Worm (Caenorhabditis elegans) whole organism, L2 larva: Measurements from ENCODE around the gene clc-20.

Source experiments
- C34F6.9 ChIP-seq: fragments of 150-350 bp; optimal IDR thresholded peaks from 2 replicates; lab custom pipeline; 2014; ENCODE audit warnings: missing biosample characterization, missing genetic modification characterization
- F13H6.1 ChIP-seq: sonication (generic microtip); optimal IDR thresholded peaks from 2 replicates; lab custom pipeline; 2016; ENCODE audit warnings: missing genetic modification characterization, missing compliant biosample characterization
- R02D3.7 ChIP-seq: fragments of 150-350 bp; optimal IDR thresholded peaks from 2 replicates; lab custom pipeline; 2014; ENCODE audit warnings: missing biosample characterization, missing genetic modification characterization
- ZK546.5 ChIP-seq: sonication (generic microtip); optimal IDR thresholded peaks from 2 replicates; lab custom pipeline; 2017; ENCODE audit warnings: missing biosample characterization, missing genetic modification characterization
- alr-1 ChIP-seq: fragments of 150-350 bp; optimal IDR thresholded peaks from 2 replicates; lab custom pipeline; 2014; ENCODE audit warnings: missing biosample characterization, missing genetic modification characterization
- aly-2 ChIP-seq: fragments of 150-350 bp; optimal IDR thresholded peaks from 2 replicates; lab custom pipeline; 2014; ENCODE audit warnings: missing biosample characterization, missing genetic modification characterization
- blmp-1 ChIP-seq: sonication (generic microtip); optimal IDR thresholded peaks from 2 replicates; lab custom pipeline; 2017; ENCODE audit warnings: missing genetic modification characterization, mild to moderate bottlenecking, missing compliant biosample characterization, antibody characterized with exemption, moderate library complexity; ENCODE audit not compliant: insufficient read depth
- ceh-16 ChIP-seq: fragments of 150-350 bp; optimal IDR thresholded peaks from 2 replicates; lab custom pipeline; 2014; ENCODE audit warnings: missing biosample characterization, missing genetic modification characterization
- ceh-82 ChIP-seq: fragments of 150-350 bp; optimal IDR thresholded peaks from 2 replicates; lab custom pipeline; 2014; ENCODE audit warnings: missing biosample characterization, missing genetic modification characterization
- crh-2 ChIP-seq: sonication (generic microtip); optimal IDR thresholded peaks from 2 replicates; lab custom pipeline; 2017; ENCODE audit warnings: missing biosample characterization, missing genetic modification characterization
- egl-27 ChIP-seq: sonication (generic microtip); optimal IDR thresholded peaks from 3 replicates; lab custom pipeline; 2017; ENCODE audit warnings: missing biosample characterization, missing genetic modification reagents, missing genetic modification characterization
- elt-1 ChIP-seq: fragments of 150-350 bp; optimal IDR thresholded peaks from 2 replicates; lab custom pipeline; 2014; ENCODE audit warnings: missing biosample characterization, missing genetic modification characterization
- elt-3 ChIP-seq: sonication (generic microtip); optimal IDR thresholded peaks from 2 replicates; lab custom pipeline; 2017; ENCODE audit warnings: missing biosample characterization, missing genetic modification characterization
- fos-1 ChIP-seq: fragments of 150-350 bp; optimal IDR thresholded peaks from 2 replicates; lab custom pipeline; 2014; ENCODE audit warnings: missing biosample characterization, missing genetic modification characterization
- gmeb-1 ChIP-seq: fragments of 150-350 bp; optimal IDR thresholded peaks from 2 replicates; lab custom pipeline; 2014; ENCODE audit warnings: missing biosample characterization, missing genetic modification characterization
- lin-11 ChIP-seq: fragments of 150-350 bp; sonication (generic microtip); optimal IDR thresholded peaks from 2 replicates; lab custom pipeline; 2014; ENCODE audit warnings: missing biosample characterization, missing genetic modification characterization, inconsistent platforms, mixed read lengths
- lin-13 ChIP-seq: fragments of 150-350 bp; optimal IDR thresholded peaks from 2 replicates; lab custom pipeline; 2014; ENCODE audit warnings: missing biosample characterization, missing genetic modification reagents, missing genetic modification characterization
- lin-39 ChIP-seq: fragments of 150-350 bp; optimal IDR thresholded peaks from 2 replicates; lab custom pipeline; 2014; ENCODE audit warnings: missing biosample characterization, missing genetic modification reagents, missing genetic modification characterization
- lsy-2 ChIP-seq, 2 experiments: fragments of 150-350 bp in 1 of 2; sonication (generic microtip) in 1 of 2; optimal IDR thresholded peaks; 2 replicates each; lab custom pipeline; 2014 to 2017; ENCODE audit warnings: missing biosample characterization in 2 of 2, missing genetic modification characterization in 2 of 2
- mab-5 ChIP-seq: fragments of 150-350 bp; optimal IDR thresholded peaks from 2 replicates; lab custom pipeline; 2014; ENCODE audit warnings: missing biosample characterization, missing genetic modification characterization
- mbf-1 ChIP-seq: sonication (generic microtip); optimal IDR thresholded peaks from 2 replicates; lab custom pipeline; 2017; ENCODE audit warnings: missing biosample characterization, missing genetic modification characterization
- mdl-1 ChIP-seq, 2 experiments: fragments of 150-350 bp in 1 of 2; sonication (generic microtip) in 1 of 2; optimal IDR thresholded peaks; 2 replicates each; lab custom pipeline; 2017; ENCODE audit warnings: missing biosample characterization in 2 of 2, missing genetic modification characterization in 2 of 2
- nhr-10 ChIP-seq: sonication (generic microtip); optimal IDR thresholded peaks from 2 replicates; lab custom pipeline; 2017; ENCODE audit warnings: missing biosample characterization, missing genetic modification characterization
- nhr-11 ChIP-seq: fragments of 150-350 bp; optimal IDR thresholded peaks from 2 replicates; lab custom pipeline; 2014; ENCODE audit warnings: missing biosample characterization, missing genetic modification characterization
- nhr-12 ChIP-seq: fragments of 150-350 bp; optimal IDR thresholded peaks from 2 replicates; lab custom pipeline; 2014; ENCODE audit warnings: missing biosample characterization, missing genetic modification characterization
- nhr-129 ChIP-seq: fragments of 150-350 bp; optimal IDR thresholded peaks from 2 replicates; lab custom pipeline; 2014; ENCODE audit warnings: missing biosample characterization, missing genetic modification characterization
- nhr-21 ChIP-seq: fragments of 150-350 bp; optimal IDR thresholded peaks from 2 replicates; lab custom pipeline; 2014; ENCODE audit warnings: missing biosample characterization, missing genetic modification characterization
- nhr-237 ChIP-seq: fragments of 150-350 bp; optimal IDR thresholded peaks from 2 replicates; lab custom pipeline; 2014; ENCODE audit warnings: missing biosample characterization, missing genetic modification characterization
- nhr-25 ChIP-seq: fragments of 150-350 bp; sonication (generic microtip); optimal IDR thresholded peaks from 3 replicates; lab custom pipeline; 2014; ENCODE audit warnings: missing biosample characterization, missing genetic modification characterization
- nhr-6 ChIP-seq: fragments of 150-350 bp; optimal IDR thresholded peaks from 2 replicates; lab custom pipeline; 2014; ENCODE audit warnings: missing biosample characterization, missing genetic modification characterization
- nhr-77 ChIP-seq: fragments of 150-350 bp; optimal IDR thresholded peaks from 2 replicates; lab custom pipeline; 2014; ENCODE audit warnings: missing biosample characterization, missing genetic modification characterization
- skn-1 ChIP-seq: sonication (generic microtip); optimal IDR thresholded peaks from 2 replicates; lab custom pipeline; 2017; ENCODE audit warnings: missing biosample characterization, missing genetic modification characterization
- sma-9 ChIP-seq, 2 experiments: fragments of 150-350 bp in 1 of 2; sonication (generic microtip) in 1 of 2; optimal IDR thresholded peaks; 2 replicates each; lab custom pipeline; 2014 to 2016; ENCODE audit warnings: missing genetic modification characterization in 2 of 2, mild to moderate bottlenecking in 1 of 2, missing biosample characterization in 1 of 2, missing compliant biosample characterization in 1 of 2, missing genetic modification reagents in 1 of 2, moderate library complexity in 1 of 2
- unc-39 ChIP-seq: fragments of 150-350 bp; optimal IDR thresholded peaks from 2 replicates; lab custom pipeline; 2014; ENCODE audit warnings: missing biosample characterization, missing genetic modification characterization
- unc-55 ChIP-seq: fragments of 150-350 bp; sonication (generic microtip); optimal IDR thresholded peaks from 3 replicates; lab custom pipeline; 2014; ENCODE audit warnings: missing biosample characterization, missing genetic modification reagents, missing genetic modification characterization
- unc-62 ChIP-seq: fragments of 150-350 bp; optimal IDR thresholded peaks from 2 replicates; lab custom pipeline; 2014; ENCODE audit warnings: missing biosample characterization, missing genetic modification reagents, missing genetic modification characterization
- zag-1 ChIP-seq: fragments of 150-350 bp; optimal IDR thresholded peaks from 2 replicates; lab custom pipeline; 2014; ENCODE audit warnings: missing biosample characterization, missing genetic modification characterization
- ztf-1 ChIP-seq: fragments of 200-800 bp; sonication (Bioruptor generic); conservative IDR thresholded peaks from 2 replicates; pipeline ENCODE4 v1.3.6; 2022; ENCODE audit warnings: missing genetic modification characterization, missing compliant biosample characterization
- ztf-11 ChIP-seq: sonication (generic microtip); optimal IDR thresholded peaks from 2 replicates; lab custom pipeline; 2017; ENCODE audit warnings: missing biosample characterization, missing genetic modification characterization
- ztf-4 ChIP-seq: fragments of 150-350 bp; optimal IDR thresholded peaks from 2 replicates; lab custom pipeline; 2014; ENCODE audit warnings: missing biosample characterization, missing genetic modification characterization

The clc-20 gene

DNA sequence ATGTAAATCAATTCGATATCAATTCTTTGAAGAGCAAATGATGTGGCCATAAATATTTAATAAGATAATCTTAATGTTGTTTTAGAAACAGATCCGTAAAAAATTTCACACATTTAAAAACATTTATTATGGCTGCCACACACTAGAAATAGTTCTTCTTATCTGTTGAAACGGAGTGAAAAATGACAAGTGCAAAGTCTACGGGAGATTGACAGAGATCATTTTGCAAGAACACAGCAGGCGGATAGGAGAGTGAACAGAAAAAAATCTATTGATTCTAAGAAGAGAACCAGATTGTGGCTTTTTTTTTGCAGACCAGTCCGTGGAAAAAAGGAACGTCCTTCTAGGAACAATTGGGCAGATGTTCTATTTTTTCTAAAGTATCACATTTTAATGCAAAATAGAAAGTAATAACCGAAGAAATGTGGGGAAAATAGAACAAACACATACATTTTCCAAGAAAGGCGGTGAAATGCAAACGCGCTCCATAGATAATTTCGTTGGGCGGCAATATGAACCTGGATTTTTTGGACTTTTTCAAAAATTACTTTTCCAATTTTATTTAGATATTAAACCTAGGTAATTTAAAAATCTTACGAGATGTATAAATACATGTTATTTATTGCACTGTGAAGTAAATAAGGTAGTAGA, 29.3 kb downstream of the clc-20 start:
- TF ChIP-seq lin-13 (peak; percentile 34), F13H6.1 (no peak), blmp-1 (tag; lab: Kevin White, UChicago) (no peak), ztf-4 (no peak), lin-11 (tag; lab: Kevin White, UChicago) (no peak), unc-62 (no peak), unc-39 (tag; lab: Kevin White, UChicago) (no peak), ceh-82 (no peak), elt-3 (tag; lab: Kevin White, UChicago) (no peak), nhr-237 (no peak), ZK546.5 (no peak), ztf-11 (tag; lab: Kevin White, UChicago) (no peak), mab-5 (tag; lab: Kevin White, UChicago) (no peak), alr-1 (no peak), aly-2 (no peak), ceh-16 (tag; lab: Kevin White, UChicago) (no peak), sma-9 (GFP tag; optimal IDR thresholded peaks at IDR 0.05; lab: Kevin White, UChicago) (no peak), sma-9 (tag; optimal IDR thresholded peaks at IDR 0.05; lab: Kevin White, UChicago) (no peak), ztf-1 (GFP tag; lab: Robert Waterston, UW) (no peak), crh-2 (tag; lab: Kevin White, UChicago) (no peak), zag-1 (tag; lab: Kevin White, UChicago) (no peak), gmeb-1 (peak; percentile 54), elt-1 (tag; lab: Kevin White, UChicago) (no peak), nhr-10 (no peak), skn-1 (tag; lab: Kevin White, UChicago) (no peak), R02D3.7 (tag; lab: Kevin White, UChicago) (no peak), egl-27 (tag; lab: Kevin White, UChicago) (no peak), nhr-77 (tag; lab: Kevin White, UChicago) (no peak), nhr-129 (no peak), lsy-2 (tag; optimal IDR thresholded peaks at IDR 0.05; lab: Kevin White, UChicago) (peak in 1 of 2 experiments; percentile 44), C34F6.9 (peak; percentile 35), lin-39 (tag; lab: Kevin White, UChicago) (no peak), fos-1 (tag; lab: Kevin White, UChicago) (no peak)

DNA sequence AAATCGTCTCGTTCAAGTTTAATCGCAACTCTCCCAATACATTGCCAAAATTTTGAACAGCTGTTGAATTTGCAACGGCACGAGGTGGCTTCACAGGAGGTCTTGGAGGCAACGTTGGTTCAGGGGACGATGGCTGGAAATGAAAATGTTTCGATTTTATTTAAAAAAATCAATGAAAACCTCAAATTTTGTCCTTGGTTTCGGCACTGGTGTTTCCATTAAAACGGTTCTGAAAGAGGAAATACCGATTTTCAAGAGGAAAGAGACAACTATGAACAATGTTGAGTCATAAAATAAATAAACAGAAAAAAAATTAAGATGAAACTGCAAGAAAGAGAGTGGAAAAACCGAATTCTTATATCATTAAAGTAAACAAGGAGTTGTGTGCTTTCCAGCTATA, 34.9 kb downstream of the clc-20 start, which contains the start of gene F23H11.4:
Gene F23H11.4, minus strand, starts transcription at position 229 of the 400 bp plus-strand sequence.
- no peak for TF ChIP-seq nhr-6 (tag; lab: Kevin White, UChicago)
- TF ChIP-seq unc-55 (GFP tag; lab: Kevin White, UChicago) = no peak
- TF ChIP-seq nhr-21 = no peak
- TF ChIP-seq zag-1 (tag; lab: Kevin White, UChicago) = no peak
- no peak for TF ChIP-seq nhr-11 (tag; lab: Kevin White, UChicago)
- TF ChIP-seq F13H6.1 = no peak

DNA sequence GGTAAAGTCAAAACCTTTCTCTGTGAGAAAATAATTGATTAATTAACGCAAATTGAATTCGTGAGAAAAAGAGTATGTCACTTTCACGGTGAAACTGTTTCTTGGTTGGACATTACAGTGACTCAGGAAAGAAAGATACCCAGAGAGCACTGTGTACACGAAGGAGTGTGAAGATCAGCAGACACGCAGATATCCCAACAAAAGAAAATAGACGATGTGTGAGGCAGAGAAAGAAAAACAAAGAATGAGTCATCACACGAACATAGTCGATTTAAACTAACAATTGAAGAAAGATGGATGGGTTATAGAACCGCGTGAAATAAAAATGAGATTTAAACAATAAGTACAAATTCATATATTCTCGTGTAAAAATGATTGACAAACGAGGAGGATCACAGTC, 35.6 kb downstream of the clc-20 start:
- TF ChIP-seq nhr-129 (peak; percentile 59), nhr-25 (tag; lab: Kevin White, UChicago) (peak; percentile 22), mdl-1 (tag; optimal IDR thresholded peaks at IDR 0.05; lab: Kevin White, UChicago) (no peak), fos-1 (tag; lab: Kevin White, UChicago) (peak; percentile 93), lsy-2 (tag; optimal IDR thresholded peaks at IDR 0.05; lab: Kevin White, UChicago) (peak in 1 of 2 experiments; percentile 31), mbf-1 (tag; lab: Kevin White, UChicago) (no peak), aly-2 (no peak), F13H6.1 (no peak), nhr-21 (no peak), C34F6.9 (peak; percentile 41), unc-55 (GFP tag; lab: Kevin White, UChicago) (no peak), nhr-12 (no peak), mab-5 (tag; lab: Kevin White, UChicago) (no peak), alr-1 (no peak), gmeb-1 (no peak)
